Fruit fly (Drosophila melanogaster) whole organism, embryonic: Measurements from ENCODE around the gene Mco4.

Experiments used
- BtbVII ChIP-seq: fragments of 200-800 bp; sonication (Bioruptor generic); optimal IDR thresholded peaks from 3 replicates; lab custom pipeline; 2017; ENCODE audit warnings: missing biosample characterization, mild to moderate bottlenecking, missing genetic modification characterization
- CG11398 ChIP-seq: fragments of 200-800 bp; sonication (Bioruptor generic); optimal IDR thresholded peaks from 2 replicates; lab custom pipeline; 2016; ENCODE audit warnings: missing biosample characterization, missing genetic modification characterization
- CG11504 ChIP-seq: fragments of 200-800 bp; sonication (Bioruptor generic); optimal IDR thresholded peaks from 3 replicates; lab custom pipeline; 2019; ENCODE audit warnings: missing biosample characterization, mild to moderate bottlenecking, missing genetic modification characterization, moderate library complexity
- CG12659 ChIP-seq: fragments of 200-800 bp; sonication (Bioruptor generic); optimal IDR thresholded peaks from 3 replicates; lab custom pipeline; 2017; ENCODE audit warnings: mild to moderate bottlenecking, missing biosample characterization, missing genetic modification reagents, missing genetic modification characterization
- CG13296 ChIP-seq: fragments of 200-800 bp; sonication (Bioruptor generic); optimal IDR thresholded peaks from 3 replicates; lab custom pipeline; 2018; ENCODE audit warnings: missing biosample characterization, mild to moderate bottlenecking, missing genetic modification characterization
- CG13424 ChIP-seq: fragments of 200-800 bp; sonication (Bioruptor generic); optimal IDR thresholded peaks from 2 replicates; lab custom pipeline; 2019; ENCODE audit warnings: missing biosample characterization, mild to moderate bottlenecking, missing genetic modification characterization, moderate library complexity
- CG15601 ChIP-seq: fragments of 200-800 bp; sonication (Bioruptor generic); optimal IDR thresholded peaks from 3 replicates; lab custom pipeline; 2019; ENCODE audit warnings: missing biosample characterization, mild to moderate bottlenecking, missing genetic modification characterization, moderate library complexity
- CG17385 ChIP-seq: fragments of 200-800 bp; sonication (Bioruptor generic); optimal IDR thresholded peaks from 3 replicates; lab custom pipeline; 2018; ENCODE audit warnings: missing biosample characterization, mild to moderate bottlenecking, missing genetic modification characterization
- CG18262 ChIP-seq: fragments of 200-800 bp; optimal IDR thresholded peaks from 3 replicates; lab custom pipeline; 2019; ENCODE audit warnings: missing biosample characterization, mild to moderate bottlenecking, missing genetic modification characterization, moderate library complexity
- CG18599 ChIP-seq: fragments of 200-800 bp; sonication (Bioruptor generic); optimal IDR thresholded peaks from 3 replicates; lab custom pipeline; 2017; ENCODE audit warnings: missing biosample characterization, missing genetic modification characterization, mild to moderate bottlenecking, moderate library complexity, missing genetic modification reagents
- CG3065 ChIP-seq: fragments of 200-800 bp; sonication (Bioruptor generic); optimal IDR thresholded peaks from 2 replicates; lab custom pipeline; 2016; ENCODE audit warnings: missing biosample characterization, missing genetic modification characterization
- CG31224 ChIP-seq: fragments of 200-800 bp; sonication (Bioruptor generic); IDR thresholded peaks from 2 replicates; pipeline ENCODE4 v1.3.6; 2022; ENCODE audit warnings: missing biosample characterization, missing genetic modification characterization
- CG3163 ChIP-seq: fragments of 200-800 bp; sonication (Bioruptor generic); optimal IDR thresholded peaks from 3 replicates; lab custom pipeline; 2016; ENCODE audit warnings: missing biosample characterization, missing genetic modification characterization
- CG33213 ChIP-seq: fragments of 200-800 bp; sonication (Bioruptor generic); optimal IDR thresholded peaks from 3 replicates; lab custom pipeline; 2016; ENCODE audit warnings: missing biosample characterization, missing genetic modification characterization
- CG3995 ChIP-seq: fragments of 200-800 bp; sonication (Bioruptor generic); optimal IDR thresholded peaks from 3 replicates; lab custom pipeline; 2016; ENCODE audit warnings: missing biosample characterization, missing genetic modification characterization
- CG4282 ChIP-seq: fragments of 200-800 bp; sonication (Bioruptor generic); optimal IDR thresholded peaks from 2 replicates; lab custom pipeline; 2016; ENCODE audit warnings: missing biosample characterization, missing genetic modification characterization
- CG43689 ChIP-seq: fragments of 200-800 bp; sonication (Bioruptor generic); IDR thresholded peaks from 2 replicates; pipeline ENCODE4 v1.3.6; 2022; ENCODE audit warnings: missing biosample characterization, missing genetic modification characterization
- CG6854 ChIP-seq: fragments of 200-800 bp; sonication (Bioruptor generic); optimal IDR thresholded peaks from 3 replicates; lab custom pipeline; 2017; ENCODE audit warnings: missing biosample characterization, mild to moderate bottlenecking, missing genetic modification characterization
- Dbx ChIP-seq: fragments of 200-800 bp; sonication (Bioruptor generic); IDR thresholded peaks from 3 replicates; pipeline ENCODE4 v1.3.6; 2022; ENCODE audit warnings: missing biosample characterization, missing genetic modification characterization
- Dll ChIP-seq: fragments of 200-800 bp; sonication (Bioruptor generic); IDR thresholded peaks from 4 replicates; pipeline ENCODE4 v1.3.6; 2022; ENCODE audit warnings: missing biosample characterization, missing genetic modification characterization; ENCODE audit not compliant: partially characterized antibody
- H2.0 ChIP-seq: fragments of 200-800 bp; sonication (Bioruptor generic); IDR thresholded peaks from 2 replicates; pipeline ENCODE4 v1.3.6; 2022; ENCODE audit warnings: missing biosample characterization, missing genetic modification characterization
- HLH54F ChIP-seq: fragments of 200-800 bp; sonication (Bioruptor generic); optimal IDR thresholded peaks from 3 replicates; lab custom pipeline; 2016; ENCODE audit warnings: missing biosample characterization, missing genetic modification characterization
- NC2β ChIP-seq: fragments of 200-800 bp; sonication (Bioruptor generic); optimal IDR thresholded peaks from 2 replicates; lab custom pipeline; 2016; ENCODE audit warnings: missing biosample characterization, missing genetic modification characterization
- Ptx1 ChIP-seq: fragments of 200-800 bp; sonication (Bioruptor generic); IDR thresholded peaks from 2 replicates; pipeline ENCODE4 v1.3.6; 2022; ENCODE audit warnings: missing biosample characterization, missing genetic modification characterization
- Rfx ChIP-seq: fragments of 200-800 bp; sonication (Bioruptor generic); IDR thresholded peaks from 2 replicates; pipeline ENCODE4 v1.3.6; 2022; ENCODE audit warnings: missing biosample characterization, missing genetic modification characterization
- amos ChIP-seq: fragments of 200-800 bp; sonication (Bioruptor generic); IDR thresholded peaks from 2 replicates; pipeline ENCODE4 v1.3.6; 2022; ENCODE audit warnings: missing biosample characterization, missing genetic modification characterization; ENCODE audit not compliant: partially characterized antibody
- aop ChIP-seq: fragments of 200-800 bp; sonication (Bioruptor generic); IDR thresholded peaks from 2 replicates; pipeline ENCODE4 v1.3.6; 2022; ENCODE audit warnings: missing biosample characterization, missing genetic modification characterization
- ase ChIP-seq: fragments of 200-800 bp; sonication (Bioruptor generic); IDR thresholded peaks from 3 replicates; pipeline ENCODE4 v1.3.6; 2022; ENCODE audit warnings: missing biosample characterization, missing genetic modification characterization
- bab2 ChIP-seq: fragments of 200-800 bp; sonication (Bioruptor generic); optimal IDR thresholded peaks from 2 replicates; lab custom pipeline; 2016; ENCODE audit warnings: missing biosample characterization, missing genetic modification characterization
- bigmax ChIP-seq: fragments of 200-800 bp; sonication (Bioruptor generic); optimal IDR thresholded peaks from 2 replicates; lab custom pipeline; 2018; ENCODE audit warnings: missing biosample characterization, mild to moderate bottlenecking, missing genetic modification characterization
- croc ChIP-seq: fragments of 200-800 bp; sonication (Bioruptor generic); conservative IDR thresholded peaks from 3 replicates; pipeline ENCODE4 v1.3.6; 2022; ENCODE audit warnings: missing biosample characterization, missing genetic modification characterization
- emc ChIP-seq: fragments of 200-800 bp; sonication (Bioruptor generic); optimal IDR thresholded peaks from 2 replicates; lab custom pipeline; 2016; ENCODE audit warnings: missing biosample characterization, missing genetic modification characterization
- eve ChIP-seq, 2 experiments: fragments of >200 bp; optimal IDR thresholded peaks; 2 replicates each; lab custom pipeline; 2017; ENCODE audit warnings: missing biosample characterization in 2 of 2, missing genetic modification characterization in 2 of 2
- gcm2 ChIP-seq: fragments of 200-800 bp; sonication (Bioruptor generic); optimal IDR thresholded peaks from 2 replicates; lab custom pipeline; 2016; ENCODE audit warnings: missing biosample characterization, missing genetic modification characterization
- gsb ChIP-seq: fragments of 200-800 bp; sonication (Bioruptor generic); IDR thresholded peaks from 2 replicates; pipeline ENCODE4 v1.3.6; 2022; ENCODE audit warnings: missing biosample characterization, missing genetic modification characterization
- h ChIP-seq: fragments of >200 bp; optimal IDR thresholded peaks from 2 replicates; lab custom pipeline; 2017
- inv ChIP-seq: fragments of 200-800 bp; sonication (Bioruptor generic); IDR thresholded peaks from 2 replicates; pipeline ENCODE4 v1.3.6; 2022; ENCODE audit warnings: missing biosample characterization, missing genetic modification characterization; ENCODE audit not compliant: partially characterized antibody
- jing ChIP-seq: fragments of 200-800 bp; sonication (Bioruptor generic); optimal IDR thresholded peaks from 2 replicates; lab custom pipeline; 2018; ENCODE audit warnings: missing biosample characterization, mild to moderate bottlenecking, missing genetic modification characterization
- knrl ChIP-seq: fragments of 200-800 bp; sonication (Bioruptor generic); IDR thresholded peaks from 3 replicates; pipeline ENCODE4 v1.3.6; 2022; ENCODE audit warnings: missing biosample characterization, missing genetic modification characterization; ENCODE audit not compliant: partially characterized antibody
- lola ChIP-seq, 3 experiments: fragments of >200 bp in 2 of 3; fragments of 200-800 bp in 1 of 3; sonication (Bioruptor generic) in 1 of 3; optimal IDR thresholded peaks; 2 replicates each; lab custom pipeline; 2017 to 2019; ENCODE audit warnings: missing biosample characterization in 3 of 3, missing genetic modification characterization in 3 of 3, mild to moderate bottlenecking in 1 of 3, moderate library complexity in 1 of 3
- mld ChIP-seq: fragments of 200-800 bp; sonication (Bioruptor generic); IDR thresholded peaks from 3 replicates; pipeline ENCODE4 v1.3.6; 2022; ENCODE audit warnings: missing biosample characterization, missing genetic modification characterization; ENCODE audit not compliant: partially characterized antibody
- pzg ChIP-seq: fragments of 200-800 bp; sonication (Bioruptor generic); optimal IDR thresholded peaks from 3 replicates; lab custom pipeline; 2018; ENCODE audit warnings: missing biosample characterization, mild to moderate bottlenecking, missing genetic modification characterization, moderate library complexity
- ro ChIP-seq: fragments of 200-800 bp; sonication (Bioruptor generic); IDR thresholded peaks from 2 replicates; pipeline ENCODE4 v1.3.6; 2022; ENCODE audit warnings: missing biosample characterization, missing genetic modification characterization
- schlank ChIP-seq: fragments of 200-800 bp; sonication (Bioruptor generic); optimal IDR thresholded peaks from 2 replicates; lab custom pipeline; 2018; ENCODE audit warnings: missing biosample characterization, mild to moderate bottlenecking, missing genetic modification characterization
- slbo ChIP-seq: fragments of 200-800 bp; sonication (Bioruptor generic); IDR thresholded peaks from 2 replicates; pipeline ENCODE4 v1.3.6; 2022; ENCODE audit warnings: missing biosample characterization, missing genetic modification characterization
- sob ChIP-seq: fragments of 200-800 bp; sonication (Bioruptor generic); IDR thresholded peaks from 2 replicates; pipeline ENCODE4 v1.3.6; 2022; ENCODE audit warnings: missing biosample characterization, missing genetic modification characterization
- ssp ChIP-seq: fragments of 200-800 bp; sonication (Bioruptor generic); IDR thresholded peaks from 2 replicates; pipeline ENCODE4 v1.3.6; 2022; ENCODE audit warnings: missing biosample characterization, missing genetic modification characterization
- sug ChIP-seq: fragments of 200-800 bp; optimal IDR thresholded peaks from 2 replicates; lab custom pipeline; 2019; ENCODE audit warnings: missing biosample characterization, mild to moderate bottlenecking, missing genetic modification characterization, moderate library complexity
- unc-4 ChIP-seq: fragments of 200-800 bp; sonication (Bioruptor generic); IDR thresholded peaks from 2 replicates; pipeline ENCODE4 v1.3.6; 2022; ENCODE audit warnings: missing biosample characterization, missing genetic modification characterization; ENCODE audit not compliant: partially characterized antibody
- usp ChIP-seq: fragments of >200 bp; optimal IDR thresholded peaks from 2 replicates; lab custom pipeline; 2017; ENCODE audit warnings: missing biosample characterization, missing genetic modification characterization
- vfl ChIP-seq: fragments of 200-800 bp; sonication (Bioruptor generic); optimal IDR thresholded peaks from 2 replicates; lab custom pipeline; 2016; ENCODE audit warnings: missing biosample characterization, missing genetic modification characterization
- zfh1 ChIP-seq: fragments of 200-800 bp; sonication (Bioruptor generic); IDR thresholded peaks from 3 replicates; pipeline ENCODE4 v1.3.6; 2022; ENCODE audit warnings: missing biosample characterization, missing genetic modification characterization

The Mco4 gene

dm6 chrX:17850179-17850578 lies 5.8 kb downstream of the Mco4 start, which contains the start of the genes CG15814 and Spt7 (continued):
- peak; percentile 76 for TF ChIP-seq bigmax (GFP tag; lab: Kevin White, UChicago)
- peak; percentile 58; the same call in 2 of the 3 replicates for TF ChIP-seq croc
- peak; percentile 37 for TF ChIP-seq schlank (tag; lab: Kevin White, UChicago)
- peak; percentile 31 for TF ChIP-seq CG13424
- TF ChIP-seq sug = peak; percentile 40
- TF ChIP-seq gsb = no peak
- peak; percentile 40 for TF ChIP-seq NC2β (GFP tag; lab: Kevin White, UChicago)
- peak; percentile 52 for TF ChIP-seq CG33213 (GFP tag; lab: Kevin White, UChicago)
- TF ChIP-seq CG17385 (GFP tag; lab: Kevin White, UChicago) = peak; percentile 31
- no peak for TF ChIP-seq CG11504 (tag; lab: Kevin White, UChicago)
- TF ChIP-seq CG18262 (tag; lab: Kevin White, UChicago) = peak; percentile 6
- peak; percentile 40 for TF ChIP-seq CG15601
- no peak for TF ChIP-seq gcm2 (GFP tag; lab: Kevin White, UChicago)
- TF ChIP-seq sob (GFP tag; lab: Robert Waterston, UW) = peak; percentile 54
- 0 out of 2 replicates have a peak, but pooled peaks have one; percentile 12 for TF ChIP-seq slbo (GFP tag; lab: Robert Waterston, UW)
- no peak for TF ChIP-seq CG31224 (GFP tag; lab: Robert Waterston, UW)
- peak; percentile 87 for TF ChIP-seq unc-4 (GFP tag; lab: Robert Waterston, UW)
- TF ChIP-seq zfh1 = peak; percentile 52; the same call in 1 of the 3 replicates
- no peak for TF ChIP-seq Dbx (GFP tag; lab: Robert Waterston, UW)
- peak; percentile 81 for TF ChIP-seq inv (GFP tag; lab: Robert Waterston, UW)
- TF ChIP-seq CG18599 (GFP tag; lab: Kevin White, UChicago) = peak; percentile 50
- peak; percentile 67 for TF ChIP-seq CG12659
- no peak for TF ChIP-seq jing (GFP tag; lab: Kevin White, UChicago)
- peak; percentile 85 for TF ChIP-seq pzg (GFP tag; lab: Kevin White, UChicago)
- peak; percentile 3 for TF ChIP-seq BtbVII
- peak; percentile 82 for TF ChIP-seq mld (GFP tag; lab: Robert Waterston, UW)
- peak; percentile 48 for TF ChIP-seq CG13296
- TF ChIP-seq emc (GFP tag; lab: Kevin White, UChicago) = no peak
- peak; percentile 66 for TF ChIP-seq Rfx (GFP tag; lab: Robert Waterston, UW)
- no peak for TF ChIP-seq CG3065 (GFP tag; lab: Kevin White, UChicago)
- peak; percentile 61 for TF ChIP-seq CG3995 (GFP tag; lab: Kevin White, UChicago)
- TF ChIP-seq ase (GFP tag; lab: Robert Waterston, UW) = no peak
- TF ChIP-seq CG43689 (GFP tag; lab: Robert Waterston, UW) = no peak
- TF ChIP-seq h (lab: Kevin White, UChicago) = no peak
- TF ChIP-seq HLH54F (GFP tag; lab: Kevin White, UChicago) = peak; percentile 21
- TF ChIP-seq CG4282 (GFP tag; lab: Kevin White, UChicago) = peak; percentile 31
- TF ChIP-seq bab2 = peak; percentile 44
- TF ChIP-seq lola (GFP tag; optimal IDR thresholded peaks at IDR 0.05; lab: Kevin White, UChicago) = no peak
- TF ChIP-seq H2.0 (GFP tag; lab: Robert Waterston, UW) = no peak
- peak; percentile 37 for TF ChIP-seq CG3163 (GFP tag; lab: Kevin White, UChicago)
- peak; percentile 90 for TF ChIP-seq amos
- TF ChIP-seq knrl = peak; percentile 87
- no peak for TF ChIP-seq ssp (GFP tag; lab: Robert Waterston, UW)
- peak; percentile 1 for TF ChIP-seq CG6854 (GFP tag; lab: Kevin White, UChicago)
- no peak for TF ChIP-seq eve (GFP tag; optimal IDR thresholded peaks at IDR 0.05; lab: Kevin White, UChicago)
- TF ChIP-seq Dll = peak; percentile 82
- no peak for TF ChIP-seq Ptx1
- no peak for TF ChIP-seq usp (GFP tag; lab: Kevin White, UChicago)
- TF ChIP-seq vfl (GFP tag; lab: Kevin White, UChicago) = peak; percentile 48
- TF ChIP-seq ro = no peak
- no peak for TF ChIP-seq CG11398
- no peak for TF ChIP-seq aop (GFP tag; lab: Robert Waterston, UW)
